Worm (Caenorhabditis elegans) whole organism, L4 larva: ENCODE results near the gene fem-3.

ENCODE experiments used
- F49E8.2 ChIP-seq: sonication (generic microtip); optimal IDR thresholded peaks from 2 replicates; lab custom pipeline; 2016; ENCODE audit warnings: missing compliant biosample characterization, mild to moderate bottlenecking, missing genetic modification characterization, borderline replicate concordance
- T20F7.1 ChIP-seq: fragments of 200-800 bp; sonication (Bioruptor generic); optimal IDR thresholded peaks from 2 replicates; lab custom pipeline; 2018; ENCODE audit warnings: mild to moderate bottlenecking, missing genetic modification characterization, missing compliant biosample characterization
- Y105C5A.15 ChIP-seq: fragments of 200-800 bp; sonication (Bioruptor generic); IDR thresholded peaks from 2 replicates; pipeline ENCODE4 v1.3.6; 2022; ENCODE audit warnings: missing genetic modification characterization, missing compliant biosample characterization
- Y48G9A.11 ChIP-seq: fragments of 200-800 bp; sonication (Bioruptor generic); IDR thresholded peaks from 2 replicates; pipeline ENCODE4 v1.3.6; 2022; ENCODE audit warnings: missing genetic modification reagents, missing genetic modification characterization, missing compliant biosample characterization
- Y75B8A.6 ChIP-seq: fragments of 200-800 bp; sonication (Bioruptor generic); IDR thresholded peaks from 2 replicates; pipeline ENCODE4 v1.3.6; 2022; ENCODE audit warnings: missing genetic modification reagents, missing genetic modification characterization, missing compliant biosample characterization
- ZK337.2 ChIP-seq: fragments of 200-800 bp; sonication (Bioruptor generic); IDR thresholded peaks from 2 replicates; pipeline ENCODE4 v1.3.6; 2022; ENCODE audit warnings: missing genetic modification reagents, missing genetic modification characterization, missing compliant biosample characterization
- arid-1 ChIP-seq: fragments of 200-800 bp; sonication (Bioruptor generic); conservative IDR thresholded peaks from 2 replicates; pipeline ENCODE4 v1.3.6; 2022; ENCODE audit warnings: missing genetic modification reagents, missing genetic modification characterization, missing compliant biosample characterization
- ceh-32 ChIP-seq: sonication (generic microtip); optimal IDR thresholded peaks from 2 replicates; lab custom pipeline; 2016; ENCODE audit warnings: mild to moderate bottlenecking, missing genetic modification characterization, missing compliant biosample characterization; ENCODE audit not compliant: poor library complexity
- ceh-44 ChIP-seq: fragments of 200-800 bp; sonication (Bioruptor generic); IDR thresholded peaks from 2 replicates; pipeline ENCODE4 v1.3.6; 2022; ENCODE audit warnings: missing genetic modification reagents, missing genetic modification characterization, missing compliant biosample characterization
- ctbp-1 ChIP-seq: fragments of 200-800 bp; sonication (Bioruptor generic); IDR thresholded peaks from 2 replicates; pipeline ENCODE4 v1.3.6; 2022; ENCODE audit warnings: missing genetic modification reagents, missing genetic modification characterization, missing compliant biosample characterization
- dpl-1 ChIP-seq: fragments of 150-350 bp; optimal IDR thresholded peaks from 2 replicates; lab custom pipeline; 2014; ENCODE audit warnings: missing biosample characterization, missing genetic modification reagents, missing genetic modification characterization
- dve-1 ChIP-seq: sonication (generic microtip); optimal IDR thresholded peaks from 2 replicates; lab custom pipeline; 2017; ENCODE audit warnings: antibody characterized with exemption, mild to moderate bottlenecking, missing genetic modification characterization, missing compliant biosample characterization; ENCODE audit not compliant: insufficient read depth
- egl-27 ChIP-seq: sonication (generic microtip); optimal IDR thresholded peaks from 3 replicates; lab custom pipeline; 2017; ENCODE audit warnings: missing biosample characterization, missing genetic modification reagents, missing genetic modification characterization
- egl-43 ChIP-seq: fragments of 200-800 bp; sonication (Bioruptor generic); IDR thresholded peaks from 2 replicates; pipeline ENCODE4 v1.3.6; 2022; ENCODE audit warnings: missing genetic modification reagents, missing genetic modification characterization, missing compliant biosample characterization
- hif-1 ChIP-seq, 2 experiments: sonication (generic microtip); optimal IDR thresholded peaks; 2 replicates each; lab custom pipeline; 2016 to 2017; ENCODE audit warnings: missing compliant biosample characterization in 2 of 2, missing genetic modification characterization in 2 of 2, missing genetic modification reagents in 2 of 2, missing genotype in 2 of 2, mild to moderate bottlenecking in 1 of 2
- hmg-1.1 ChIP-seq: fragments of 200-800 bp; sonication (Bioruptor generic); IDR thresholded peaks from 2 replicates; pipeline ENCODE4 v1.3.6; 2022; ENCODE audit warnings: missing genetic modification reagents, missing genetic modification characterization, missing compliant biosample characterization
- jun-1 ChIP-seq: fragments of 150-350 bp; optimal IDR thresholded peaks from 2 replicates; lab custom pipeline; 2014; ENCODE audit warnings: missing biosample characterization, missing genetic modification reagents, missing genetic modification characterization
- lim-7 ChIP-seq: fragments of 200-800 bp; sonication (Bioruptor generic); IDR thresholded peaks from 2 replicates; pipeline ENCODE4 v1.3.6; 2022; ENCODE audit warnings: missing genetic modification characterization, missing compliant biosample characterization
- lin-1 ChIP-seq: fragments of 200-800 bp; sonication (Bioruptor generic); IDR thresholded peaks from 2 replicates; pipeline ENCODE4 v1.3.6; 2022; ENCODE audit warnings: missing genetic modification reagents, missing genetic modification characterization, missing compliant biosample characterization
- lin-13 ChIP-seq: fragments of 150-350 bp; optimal IDR thresholded peaks from 2 replicates; lab custom pipeline; 2014; ENCODE audit warnings: missing biosample characterization, missing genetic modification reagents, missing genetic modification characterization
- lin-29 ChIP-seq: fragments of 200-800 bp; sonication (Bioruptor generic); IDR thresholded peaks from 2 replicates; pipeline ENCODE4 v1.3.6; 2022; ENCODE audit warnings: missing genetic modification reagents, missing genetic modification characterization, missing compliant biosample characterization
- lsy-2 ChIP-seq, 2 experiments: fragments of 150-350 bp in 1 of 2; sonication (generic microtip) in 1 of 2; optimal IDR thresholded peaks; 2 replicates each; lab custom pipeline; 2014 to 2017; ENCODE audit warnings: missing biosample characterization in 2 of 2, missing genetic modification characterization in 2 of 2
- mdl-1 ChIP-seq, 2 experiments: fragments of 150-350 bp in 1 of 2; sonication (generic microtip) in 1 of 2; optimal IDR thresholded peaks; 2 replicates each; lab custom pipeline; 2014 to 2017; ENCODE audit warnings: missing biosample characterization in 2 of 2, missing genetic modification characterization in 2 of 2
- mdt-29 ChIP-seq: fragments of 200-800 bp; sonication (Bioruptor generic); IDR thresholded peaks from 2 replicates; pipeline ENCODE4 v1.3.6; 2022; ENCODE audit warnings: missing genetic modification reagents, missing genetic modification characterization, missing compliant biosample characterization
- mep-1 ChIP-seq: fragments of 150-350 bp; sonication (generic microtip); optimal IDR thresholded peaks from 3 replicates; lab custom pipeline; 2014; ENCODE audit warnings: missing biosample characterization, missing genetic modification characterization
- nhr-11 ChIP-seq: fragments of 150-350 bp; optimal IDR thresholded peaks from 2 replicates; lab custom pipeline; 2014; ENCODE audit warnings: missing biosample characterization, missing genetic modification characterization
- nhr-28 ChIP-seq: fragments of 150-350 bp; optimal IDR thresholded peaks from 2 replicates; lab custom pipeline; 2014; ENCODE audit warnings: missing biosample characterization, missing genetic modification characterization
- pha-4 ChIP-seq, 2 experiments: fragments of 150-350 bp in 1 of 2; fragments of 200-800 bp in 1 of 2; sonication (Bioruptor generic) in 1 of 2; IDR thresholded peaks in 1 of 2; optimal IDR thresholded peaks in 1 of 2; 2 replicates each; pipeline versions ENCODE4 v1.3.6 to Lab custom; 2014 to 2022; ENCODE audit warnings: missing genetic modification characterization in 2 of 2, missing genetic modification reagents in 2 of 2, missing biosample characterization in 1 of 2, missing compliant biosample characterization in 1 of 2
- pqm-1 ChIP-seq: sonication (generic microtip); optimal IDR thresholded peaks from 2 replicates; lab custom pipeline; 2017; ENCODE audit warnings: missing biosample characterization, missing genetic modification characterization
- rbr-2 ChIP-seq: sonication (generic microtip); optimal IDR thresholded peaks from 2 replicates; lab custom pipeline; 2016; ENCODE audit warnings: missing genotype, missing genetic modification characterization, missing compliant biosample characterization
- saeg-2 ChIP-seq: fragments of 200-800 bp; sonication (Bioruptor generic); IDR thresholded peaks from 2 replicates; pipeline ENCODE4 v1.3.6; 2022; ENCODE audit warnings: missing genetic modification reagents, missing genetic modification characterization, missing compliant biosample characterization
- snpc-1.2 ChIP-seq: fragments of 200-800 bp; sonication (Bioruptor generic); IDR thresholded peaks from 2 replicates; pipeline ENCODE4 v1.3.6; 2022; ENCODE audit warnings: missing genetic modification reagents, missing genetic modification characterization, missing compliant biosample characterization
- unc-130 ChIP-seq: sonication (generic microtip); optimal IDR thresholded peaks from 2 replicates; lab custom pipeline; 2016; ENCODE audit warnings: missing genetic modification reagents, missing genetic modification characterization, missing compliant biosample characterization
- unc-39 ChIP-seq: sonication (generic microtip); optimal IDR thresholded peaks from 2 replicates; lab custom pipeline; 2017; ENCODE audit warnings: missing biosample characterization, missing genetic modification characterization
- unc-62 ChIP-seq, 3 experiments: fragments of 150-350 bp in 1 of 3; sonication (generic microtip); optimal IDR thresholded peaks in 2 of 3; peaks in 1 of 3; 1 replicate in 1 of 3; 2 replicates in 2 of 3; lab custom pipeline; 2014 to 2017; ENCODE audit warnings: missing biosample characterization in 3 of 3, missing genetic modification characterization in 3 of 3, missing genetic modification reagents in 3 of 3, missing genotype in 1 of 3
- zfp-3 ChIP-seq: fragments of 200-800 bp; sonication (Bioruptor generic); conservative IDR thresholded peaks from 2 replicates; pipeline ENCODE4 v1.3.6; 2022; ENCODE audit warnings: missing genetic modification reagents, missing genetic modification characterization, missing compliant biosample characterization
- zip-2 ChIP-seq: fragments of 150-350 bp; optimal IDR thresholded peaks from 2 replicates; lab custom pipeline; 2014; ENCODE audit warnings: missing biosample characterization, missing genetic modification characterization
- ztf-11 ChIP-seq: fragments of 150-350 bp; optimal IDR thresholded peaks from 2 replicates; lab custom pipeline; 2014; ENCODE audit warnings: missing biosample characterization, missing genetic modification characterization
- ztf-7 ChIP-seq: fragments of 150-350 bp; optimal IDR thresholded peaks from 2 replicates; lab custom pipeline; 2014; ENCODE audit warnings: missing biosample characterization, missing genetic modification characterization

fem-3 gene

DNA sequence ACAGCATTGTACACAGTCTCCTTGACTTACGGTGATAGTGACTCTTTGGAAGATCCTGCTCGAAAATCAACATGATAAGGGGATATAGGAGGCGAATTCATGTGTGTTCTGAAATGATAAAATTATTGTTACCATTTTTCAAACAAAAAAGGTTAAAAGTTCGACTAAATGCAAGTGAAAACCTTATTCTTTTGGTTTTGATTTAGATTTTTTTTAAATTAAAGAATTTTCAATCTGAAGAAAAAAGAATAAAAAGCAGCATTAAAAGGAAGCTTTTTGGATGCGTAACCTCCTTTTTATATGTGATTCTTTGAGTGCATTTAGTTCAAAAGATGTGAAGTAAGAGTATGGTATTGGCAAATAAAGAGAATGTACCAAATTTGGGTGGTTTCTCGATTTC lies 30.6 kb downstream of the fem-3 start, which contains the start of gene delm-1:
TSS of gene delm-1 (minus strand) at position 101 of the 400 bp plus-strand sequence.
- TF ChIP-seq rbr-2: no peak

- peak; percentile 39; the same call in 1 of the 2 replicates for TF ChIP-seq ceh-44
- TF ChIP-seq F49E8.2 (tag; lab: Kevin White, UChicago): peak; percentile 70
- no peak for TF ChIP-seq hif-1 (tag; optimal IDR thresholded peaks at IDR 0.05; lab: Kevin White, UChicago)
- 0 out of 2 replicates have a peak, but pooled peaks have one; percentile 9 for TF ChIP-seq mdt-29 (GFP tag; lab: Robert Waterston, UW)
- peak; percentile 90 for TF ChIP-seq snpc-1.2 (GFP tag; lab: Robert Waterston, UW)
These were observed 35.5 kb downstream of the fem-3 start for ce11 chrIV:9140172-9140805.

DNA sequence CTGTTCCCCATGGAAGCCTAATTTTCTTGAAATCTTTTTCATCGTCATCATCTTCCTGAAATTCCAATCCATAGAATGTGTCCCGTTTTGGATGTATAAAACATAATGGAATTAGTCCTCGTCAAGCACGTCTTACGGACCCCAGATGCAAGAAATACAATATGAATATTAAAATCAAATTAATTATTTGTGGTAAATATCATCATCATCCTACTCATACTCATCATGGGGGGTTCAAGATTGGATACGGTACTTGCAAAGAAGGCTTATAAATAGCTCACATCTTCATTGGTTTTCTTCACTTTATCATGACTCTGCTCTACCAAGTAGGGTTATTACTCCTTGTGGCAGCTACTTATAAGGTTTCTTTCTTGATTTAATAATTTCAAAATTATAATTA lies 39.6 kb downstream of the fem-3 start, which contains the start of gene flp-1:
TSS of gene flp-1 (plus strand) at position 301 of the 400 bp plus-strand sequence.
- TF ChIP-seq egl-43 (no peak), pqm-1 (no peak), snpc-1.2 (GFP tag; lab: Robert Waterston, UW) (no peak), dve-1 (no peak), mdl-1 (tag; optimal IDR thresholded peaks at IDR 0.05; lab: Kevin White, UChicago) (no peak), ZK337.2 (GFP tag; lab: Robert Waterston, UW) (no peak), unc-39 (tag; lab: Kevin White, UChicago) (no peak), mep-1 (tag; lab: Kevin White, UChicago) (no peak)

ce11 chrIV:9146111-9146510 lies 41.3 kb downstream of the fem-3 start, which contains the start of gene daf-10:
TSS of gene daf-10 (minus strand) at chrIV:9146211.
- TF ChIP-seq Y48G9A.11 (GFP tag; lab: Robert Waterston, UW) (no peak), Y75B8A.6 (GFP tag; lab: Robert Waterston, UW) (no peak), lin-1 (GFP tag; lab: Robert Waterston, UW) (no peak), pha-4 (GFP tag; IDR thresholded peaks at IDR 0.05; lab: Robert Waterston, UW) (no peak), pha-4 (tag; optimal IDR thresholded peaks at IDR 0.05; lab: Kevin White, UChicago) (no peak), lin-29 (GFP tag; lab: Robert Waterston, UW) (no peak), saeg-2 (GFP tag; lab: Robert Waterston, UW) (no peak), ctbp-1 (GFP tag; lab: Robert Waterston, UW) (no peak), hmg-1.1 (no peak), lsy-2 (tag; optimal IDR thresholded peaks at IDR 0.05; lab: Kevin White, UChicago) (no peak), T20F7.1 (GFP tag; lab: Kevin White, UChicago) (no peak), arid-1 (GFP tag; lab: Robert Waterston, UW) (no peak), zip-2 (tag; lab: Kevin White, UChicago) (no peak), jun-1 (no peak), Y105C5A.15 (GFP tag; lab: Robert Waterston, UW) (no peak)

DNA sequence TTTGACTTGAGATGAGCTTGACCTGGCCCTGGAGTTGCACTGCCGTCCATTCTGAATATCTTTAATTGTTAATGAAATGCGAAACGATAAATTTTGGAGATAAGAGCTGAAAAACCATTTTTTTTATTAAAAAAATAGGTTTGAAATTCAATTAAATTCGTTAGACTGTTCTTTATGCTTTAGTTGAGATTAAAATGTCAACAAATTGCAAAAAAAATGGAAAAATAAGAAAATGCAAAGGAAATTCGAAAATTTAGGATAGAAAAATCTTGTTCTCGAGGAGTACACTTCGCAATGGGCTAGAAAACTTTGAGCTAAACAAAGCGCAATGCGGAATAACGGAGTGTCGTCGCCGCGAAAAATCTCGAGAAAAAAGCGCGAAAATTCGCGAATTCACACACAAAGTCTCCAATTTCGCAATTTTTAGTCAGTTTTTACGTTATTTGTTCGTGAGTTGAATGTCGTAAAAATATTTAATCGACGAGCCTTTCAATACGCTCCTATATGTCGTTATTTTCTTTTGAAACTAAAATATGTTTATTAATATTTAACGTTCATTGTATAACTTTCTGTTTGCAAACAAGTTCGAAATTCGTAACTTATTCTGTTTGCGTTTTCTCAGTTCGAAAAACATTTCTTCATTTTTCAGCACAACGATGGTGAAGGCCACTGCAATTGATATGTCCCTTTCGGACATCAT lies 42.2 kb downstream of the fem-3 start, which contains the start of the genes rpb-12 and aly-2:
TSS of gene rpb-12 (minus strand) at position 51 of the 700 bp plus-strand sequence.
TSS of gene aly-2 (plus strand) at position 650 of the 700 bp plus-strand sequence.
- TF ChIP-seq lin-13 (GFP tag; lab: Kevin White, UChicago): peak; percentile 39
- peak; percentile 99 for TF ChIP-seq T20F7.1 (GFP tag; lab: Kevin White, UChicago)
- TF ChIP-seq unc-62 (GFP tag; optimal IDR thresholded peaks at IDR 0.05 in 1 of 2; lab: Kevin White, UChicago): peak in 1 of 2 experiments; percentile 32
- no peak for TF ChIP-seq unc-62 (tag; optimal IDR thresholded peaks at IDR 0.05; lab: Kevin White, UChicago)
- no peak for TF ChIP-seq pqm-1
- TF ChIP-seq zfp-3 (GFP tag; lab: Robert Waterston, UW): no peak
- peak; percentile 48 for TF ChIP-seq unc-130
- peak; percentile 46 for TF ChIP-seq F49E8.2 (tag; lab: Kevin White, UChicago)
- peak in 1 of 2 experiments; percentile 5 for TF ChIP-seq mdl-1 (tag; optimal IDR thresholded peaks at IDR 0.05; lab: Kevin White, UChicago)
- no peak for TF ChIP-seq nhr-28 (tag; lab: Kevin White, UChicago)
- no peak for TF ChIP-seq lim-7 (GFP tag; lab: Robert Waterston, UW)
- TF ChIP-seq ztf-7 (tag; lab: Kevin White, UChicago): no peak
- TF ChIP-seq nhr-11: peak; percentile 36
- peak; percentile 100 for TF ChIP-seq Y48G9A.11 (GFP tag; lab: Robert Waterston, UW)
- TF ChIP-seq ztf-11: no peak
- TF ChIP-seq snpc-1.2 (GFP tag; lab: Robert Waterston, UW): peak; percentile 20; the same call in 1 of the 2 replicates
- peak; percentile 78 for TF ChIP-seq dpl-1 (GFP tag; lab: Kevin White, UChicago)
- no peak for TF ChIP-seq ceh-32
- TF ChIP-seq egl-27 (tag; lab: Kevin White, UChicago): no peak
